Fruit fly (Drosophila melanogaster) whole organism: ENCODE data around the gene CG10560.

Experiments used
- CG8478 ChIP-seq: fragments of >200 bp; optimal IDR thresholded peaks from 2 replicates; lab custom pipeline; 2018; ENCODE audit warnings: inconsistent platforms
- Dll ChIP-seq: fragments of >200 bp; optimal IDR thresholded peaks from 2 replicates; lab custom pipeline; 2017
- EcR ChIP-seq, 2 experiments: fragments of >200 bp; optimal IDR thresholded peaks; 2 replicates each; lab custom pipeline; 2017; ENCODE audit warnings: missing biosample characterization in 2 of 2, missing genetic modification characterization in 2 of 2, missing genetic modification reagents in 2 of 2

- no peak for TF ChIP-seq EcR (GFP tag; optimal IDR thresholded peaks at IDR 0.05; lab: Kevin White, UChicago)
- TF ChIP-seq CG8478 (lab: Kevin White, UChicago) = no peak
- TF ChIP-seq Dll (lab: Kevin White, UChicago) = no peak
These were observed 22.2 kb downstream of the CG10560 start, which contains the start of gene CG31097 for dm6 chr3R:25297678-25298077.
